Fruit fly (Drosophila melanogaster) whole organism, prepupa: Measurements from ENCODE around the gene CG9254.

Experiments
- Blimp-1 ChIP-seq: fragments of 200-800 bp; sonication (Bioruptor generic); optimal IDR thresholded peaks from 3 replicates; lab custom pipeline; 2017; ENCODE audit warnings: missing biosample characterization, missing genetic modification characterization, mild to moderate bottlenecking, moderate library complexity, missing genetic modification reagents
- CG10631 ChIP-seq: fragments of 200-800 bp; sonication (Bioruptor generic); optimal IDR thresholded peaks from 2 replicates; lab custom pipeline; 2016; ENCODE audit warnings: missing biosample characterization, missing genetic modification characterization
- CG10669 ChIP-seq: fragments of 200-800 bp; sonication (Bioruptor generic); optimal IDR thresholded peaks from 3 replicates; lab custom pipeline; 2018; ENCODE audit warnings: missing biosample characterization, mild to moderate bottlenecking, missing genetic modification characterization, moderate library complexity
- CG11294 ChIP-seq: fragments of 200-800 bp; sonication (Bioruptor generic); IDR thresholded peaks from 2 replicates; pipeline ENCODE4 v1.3.6; 2022; ENCODE audit warnings: missing biosample characterization, missing genetic modification characterization
- CG11762 ChIP-seq: fragments of 200-800 bp; sonication (Bioruptor generic); optimal IDR thresholded peaks from 3 replicates; lab custom pipeline; 2016; ENCODE audit warnings: missing biosample characterization, missing genetic modification characterization; ENCODE audit not compliant: insufficient read depth
- CG11902 ChIP-seq: fragments of 200-800 bp; sonication (Bioruptor generic); optimal IDR thresholded peaks from 3 replicates; lab custom pipeline; 2016; ENCODE audit warnings: missing biosample characterization, missing genetic modification characterization
- CG15336 ChIP-seq: fragments of 200-800 bp; sonication (Bioruptor generic); IDR thresholded peaks from 2 replicates; pipeline ENCODE4 v1.3.6; 2022; ENCODE audit warnings: missing biosample characterization, missing genetic modification characterization
- CG1621 ChIP-seq: fragments of 200-800 bp; sonication (Bioruptor generic); optimal IDR thresholded peaks from 3 replicates; lab custom pipeline; 2018; ENCODE audit warnings: missing biosample characterization, mild to moderate bottlenecking, missing genetic modification characterization
- CG3032 ChIP-seq: fragments of 200-800 bp; optimal IDR thresholded peaks from 2 replicates; lab custom pipeline; 2019; ENCODE audit warnings: missing biosample characterization, mild to moderate bottlenecking, missing genetic modification characterization, moderate library complexity
- CG31627 ChIP-seq: fragments of 200-800 bp; sonication (Bioruptor generic); optimal IDR thresholded peaks from 3 replicates; lab custom pipeline; 2016; ENCODE audit warnings: missing biosample characterization, missing genetic modification characterization
- CG34406 ChIP-seq: fragments of 200-800 bp; sonication (Bioruptor generic); optimal IDR thresholded peaks from 3 replicates; lab custom pipeline; 2016; ENCODE audit warnings: missing biosample characterization, missing genetic modification characterization
- CG4318 ChIP-seq: fragments of 200-800 bp; sonication (Bioruptor generic); optimal IDR thresholded peaks from 3 replicates; lab custom pipeline; 2017; ENCODE audit warnings: missing biosample characterization, mild to moderate bottlenecking, missing genetic modification characterization
- CG6276 ChIP-seq: fragments of 200-800 bp; sonication (Bioruptor generic); optimal IDR thresholded peaks from 2 replicates; lab custom pipeline; 2017; ENCODE audit warnings: missing biosample characterization, mild to moderate bottlenecking, missing genetic modification characterization
- CG6792 ChIP-seq: fragments of 200-800 bp; sonication (Bioruptor generic); optimal IDR thresholded peaks from 3 replicates; lab custom pipeline; 2016; ENCODE audit warnings: missing biosample characterization, missing genetic modification characterization
- CG6808 ChIP-seq: fragments of 200-800 bp; sonication (Bioruptor generic); optimal IDR thresholded peaks from 3 replicates; lab custom pipeline; 2017; ENCODE audit warnings: missing biosample characterization, missing genetic modification characterization, mild to moderate bottlenecking, moderate library complexity, missing genetic modification reagents
- CG7368 ChIP-seq: fragments of 200-800 bp; sonication (Bioruptor generic); optimal IDR thresholded peaks from 3 replicates; lab custom pipeline; 2016; ENCODE audit warnings: missing biosample characterization, missing genetic modification characterization
- CG8119 ChIP-seq: fragments of 200-800 bp; sonication (Bioruptor generic); IDR thresholded peaks from 3 replicates; pipeline ENCODE4 v1.3.6; 2022; ENCODE audit warnings: missing biosample characterization, missing genetic modification characterization
- CG8319 ChIP-seq: fragments of 200-800 bp; sonication (Bioruptor generic); optimal IDR thresholded peaks from 3 replicates; lab custom pipeline; 2016; ENCODE audit warnings: missing biosample characterization, missing genetic modification characterization
- CG8632 ChIP-seq: fragments of 200-800 bp; sonication (Bioruptor generic); optimal IDR thresholded peaks from 3 replicates; lab custom pipeline; 2016; ENCODE audit warnings: missing biosample characterization, missing genetic modification characterization
- Eip75B ChIP-seq: fragments of 200-800 bp; sonication (Bioruptor generic); optimal IDR thresholded peaks from 3 replicates; lab custom pipeline; 2016; ENCODE audit warnings: missing biosample characterization, missing genetic modification characterization
- Eip78C ChIP-seq: fragments of 200-800 bp; sonication (Bioruptor generic); peaks from one replicate; lab custom pipeline; 2016; ENCODE audit warnings: missing biosample characterization, missing genetic modification characterization
- Ets21C ChIP-seq: fragments of 200-800 bp; sonication (Bioruptor generic); optimal IDR thresholded peaks from 3 replicates; lab custom pipeline; 2016; ENCODE audit warnings: missing biosample characterization, missing genetic modification characterization
- Ets96B ChIP-seq: fragments of 200-800 bp; optimal IDR thresholded peaks from 2 replicates; lab custom pipeline; 2019; ENCODE audit warnings: missing biosample characterization, mild to moderate bottlenecking, missing genetic modification characterization, moderate library complexity
- Gug ChIP-seq: fragments of 200-800 bp; sonication (Bioruptor generic); IDR thresholded peaks from 2 replicates; pipeline ENCODE4 v1.3.6; 2022; ENCODE audit warnings: missing biosample characterization, missing genetic modification characterization
- Hr38 ChIP-seq: sonication (Bioruptor generic); optimal IDR thresholded peaks from 2 replicates; lab custom pipeline; 2016; ENCODE audit warnings: missing biosample characterization, missing genetic modification characterization
- Hr39 ChIP-seq: fragments of 200-800 bp; sonication (Bioruptor generic); optimal IDR thresholded peaks from 2 replicates; lab custom pipeline; 2016; ENCODE audit warnings: missing biosample characterization, missing genetic modification characterization
- Lpt ChIP-seq: fragments of 200-800 bp; sonication (Bioruptor generic); optimal IDR thresholded peaks from 3 replicates; lab custom pipeline; 2016; ENCODE audit warnings: missing biosample characterization, missing genetic modification characterization
- Met ChIP-seq: fragments of 200-800 bp; sonication (Bioruptor generic); optimal IDR thresholded peaks from 3 replicates; lab custom pipeline; 2016; ENCODE audit warnings: missing biosample characterization, missing genetic modification characterization
- Smox ChIP-seq: fragments of 200-800 bp; sonication (Bioruptor generic); optimal IDR thresholded peaks from 3 replicates; lab custom pipeline; 2016; ENCODE audit warnings: missing biosample characterization, missing genetic modification characterization
- Sox102F ChIP-seq: fragments of 200-800 bp; sonication (Bioruptor generic); optimal IDR thresholded peaks from 2 replicates; lab custom pipeline; 2016; ENCODE audit warnings: missing biosample characterization, mild to moderate bottlenecking, missing genetic modification characterization
- Sox14 ChIP-seq: fragments of 200-800 bp; sonication (Bioruptor generic); optimal IDR thresholded peaks from 3 replicates; lab custom pipeline; 2016; ENCODE audit warnings: missing biosample characterization, missing genetic modification characterization
- Sox15 ChIP-seq: fragments of 200-800 bp; sonication (Bioruptor generic); optimal IDR thresholded peaks from 3 replicates; lab custom pipeline; 2016; ENCODE audit warnings: missing biosample characterization, missing genetic modification characterization
- acj6 ChIP-seq: fragments of 200-800 bp; sonication (Bioruptor generic); optimal IDR thresholded peaks from 3 replicates; lab custom pipeline; 2016; ENCODE audit warnings: missing biosample characterization, missing genetic modification characterization
- cyc ChIP-seq: fragments of 200-800 bp; sonication (Bioruptor generic); optimal IDR thresholded peaks from 3 replicates; lab custom pipeline; 2016; ENCODE audit warnings: missing biosample characterization, missing genetic modification characterization
- dac ChIP-seq: fragments of 200-800 bp; sonication (Bioruptor generic); optimal IDR thresholded peaks from 2 replicates; lab custom pipeline; 2017; ENCODE audit warnings: missing biosample characterization, mild to moderate bottlenecking, missing genetic modification characterization
- dsx ChIP-seq: fragments of 200-800 bp; optimal IDR thresholded peaks from 3 replicates; lab custom pipeline; 2019; ENCODE audit warnings: missing biosample characterization, mild to moderate bottlenecking, missing genetic modification characterization, moderate library complexity; ENCODE audit not compliant: poor library complexity, severe bottlenecking
- eg ChIP-seq: fragments of 200-800 bp; sonication (Bioruptor generic); IDR thresholded peaks from 3 replicates; pipeline ENCODE4 v1.3.6; 2022; ENCODE audit warnings: missing biosample characterization, missing genetic modification characterization
- esn ChIP-seq: fragments of 200-800 bp; sonication (Bioruptor generic); optimal IDR thresholded peaks from 2 replicates; lab custom pipeline; 2016; ENCODE audit warnings: missing biosample characterization, mild to moderate bottlenecking, missing genetic modification characterization, moderate library complexity
- fd59A ChIP-seq: fragments of 200-800 bp; sonication (Bioruptor generic); optimal IDR thresholded peaks from 2 replicates; lab custom pipeline; 2017; ENCODE audit warnings: missing biosample characterization, mild to moderate bottlenecking, missing genetic modification characterization, missing genetic modification reagents
- fd85E ChIP-seq: fragments of 200-800 bp; sonication (Bioruptor generic); optimal IDR thresholded peaks from 3 replicates; lab custom pipeline; 2016; ENCODE audit warnings: missing biosample characterization, missing genetic modification characterization
- lz ChIP-seq: fragments of 200-800 bp; sonication (Bioruptor generic); optimal IDR thresholded peaks from 3 replicates; lab custom pipeline; 2016; ENCODE audit warnings: missing biosample characterization, missing genetic modification characterization
- pdm3 ChIP-seq: fragments of 200-800 bp; sonication (Bioruptor generic); optimal IDR thresholded peaks from 3 replicates; lab custom pipeline; 2016; ENCODE audit warnings: missing biosample characterization, missing genetic modification characterization
- salr ChIP-seq, 2 experiments: fragments of 200-800 bp; sonication (Bioruptor generic); optimal IDR thresholded peaks; 3 replicates each; lab custom pipeline; 2016 to 2018; ENCODE audit warnings: missing biosample characterization in 2 of 2, missing genetic modification characterization in 2 of 2, mild to moderate bottlenecking in 1 of 2
- spab ChIP-seq: fragments of 200-800 bp; sonication (Bioruptor generic); optimal IDR thresholded peaks from 2 replicates; lab custom pipeline; 2017; ENCODE audit warnings: missing biosample characterization, mild to moderate bottlenecking, missing genetic modification characterization, missing genetic modification reagents
- ss ChIP-seq, 2 experiments: fragments of 200-800 bp; sonication (Bioruptor generic); optimal IDR thresholded peaks; 2 replicates in 1 of 2; 3 replicates in 1 of 2; lab custom pipeline; 2017 to 2018; ENCODE audit warnings: mild to moderate bottlenecking in 2 of 2, missing biosample characterization in 2 of 2, missing genetic modification characterization in 2 of 2, moderate library complexity in 1 of 2
- svp ChIP-seq: fragments of 200-800 bp; sonication (Bioruptor generic); peaks from one replicate; lab custom pipeline; 2016; ENCODE audit warnings: missing biosample characterization, missing genetic modification characterization

Gene CG9254

DNA sequence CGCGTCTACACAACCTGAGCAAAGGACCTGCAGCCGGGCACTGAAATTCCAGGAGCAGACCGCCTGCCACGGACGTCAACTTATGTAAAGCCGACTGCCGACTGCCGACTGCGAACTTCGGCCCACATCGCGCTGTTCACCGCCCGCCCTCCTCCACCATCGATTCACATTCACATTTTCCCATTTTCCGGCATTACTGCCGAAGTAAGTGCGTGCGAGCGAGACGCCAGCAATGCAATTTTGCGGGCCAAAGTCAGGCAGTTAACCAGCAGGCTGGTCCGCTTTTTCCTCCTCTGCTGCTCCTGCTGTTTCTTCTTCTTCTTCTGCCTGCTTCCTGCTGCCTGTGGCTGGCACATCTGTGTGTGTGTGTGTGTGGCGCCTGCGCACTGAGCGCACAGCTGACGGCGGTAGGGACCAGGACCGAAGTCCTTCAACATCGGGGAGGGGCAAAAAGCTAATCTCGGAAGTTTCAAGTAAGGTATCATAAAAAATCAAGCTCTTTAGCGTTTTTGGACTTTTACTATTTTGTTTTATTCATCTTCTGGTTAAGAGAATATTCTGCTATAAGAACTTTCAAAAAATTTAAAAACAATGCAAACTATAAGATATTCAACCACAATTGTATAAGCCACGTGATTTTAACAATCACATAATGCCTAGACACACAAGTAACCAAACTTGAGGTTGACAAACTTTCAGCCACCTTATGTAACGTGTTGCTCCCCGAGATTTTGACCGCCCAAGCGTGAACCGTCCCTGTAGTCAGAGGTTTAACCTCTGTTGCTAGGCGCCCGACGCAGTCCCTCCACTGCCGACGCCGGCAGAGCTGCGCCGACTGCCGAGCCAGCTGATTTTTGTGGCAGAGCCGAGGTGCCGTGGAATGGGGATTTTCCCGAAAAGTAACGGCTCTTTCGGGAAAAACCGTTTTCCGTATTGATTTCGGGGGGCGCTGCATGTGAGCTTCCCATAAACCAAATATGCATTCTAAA is 49.0 kb downstream of the CG9254 start (continued):
- TF ChIP-seq Ets96B (tag; lab: Kevin White, UChicago) (peak; percentile 67), Met (GFP tag; lab: Kevin White, UChicago) (peak; percentile 85), CG6808 (GFP tag; lab: Kevin White, UChicago) (peak; percentile 85), CG8119 (no peak; the same call in 1 of the 3 replicates), salr (GFP tag; optimal IDR thresholded peaks at IDR 0.05; lab: Kevin White, UChicago) (peak; percentile 18 to 79), Sox102F (GFP tag; lab: Kevin White, UChicago) (peak; percentile 79), Gug (no peak), Eip78C (GFP tag; lab: Kevin White, UChicago) (peak; percentile 93), CG11294 (GFP tag; lab: Robert Waterston, UW) (peak; percentile 45; the same call in 1 of the 2 replicates), Sox14 (peak; percentile 84), CG10669 (GFP tag; lab: Kevin White, UChicago) (peak; percentile 77), Hr39 (peak; percentile 88), CG4318 (GFP tag; lab: Kevin White, UChicago) (peak; percentile 69), lz (GFP tag; lab: Kevin White, UChicago) (peak; percentile 85), Hr38 (GFP tag; lab: Kevin White, UChicago) (no peak), eg (GFP tag; lab: Robert Waterston, UW) (peak; percentile 40; the same call in 1 of the 3 replicates), dac (GFP tag; lab: Kevin White, UChicago) (peak; percentile 2), svp (peak; percentile 96), Ets21C (GFP tag; lab: Kevin White, UChicago) (peak; percentile 83), acj6 (GFP tag; lab: Kevin White, UChicago) (peak; percentile 76), CG8319 (GFP tag; lab: Kevin White, UChicago) (peak; percentile 66), Sox15 (GFP tag; lab: Kevin White, UChicago) (peak; percentile 73), CG6792 (GFP tag; lab: Kevin White, UChicago) (peak; percentile 77), fd85E (GFP tag; lab: Kevin White, UChicago) (no peak), Smox (peak; percentile 82)

DNA sequence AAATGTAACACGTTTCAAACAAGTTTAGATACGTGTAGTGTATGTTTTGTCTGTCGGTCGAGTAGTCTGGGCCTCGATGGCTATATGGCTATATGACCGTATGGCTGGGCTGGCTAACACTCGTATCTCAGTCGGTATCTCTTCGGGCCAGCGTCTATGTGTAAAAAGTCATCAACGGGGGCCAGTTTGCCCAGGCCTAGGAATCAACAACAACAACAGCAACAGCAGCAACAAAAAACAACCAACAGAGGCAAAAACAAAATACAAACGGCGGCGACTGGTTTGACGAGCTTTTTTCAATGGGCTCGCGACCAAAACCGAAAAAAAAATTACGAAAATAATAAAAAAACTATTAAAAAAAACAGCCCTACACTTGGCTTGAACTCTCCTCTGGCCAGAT is 51.3 kb downstream of the CG9254 start:
- TF ChIP-seq Hr38 (GFP tag; lab: Kevin White, UChicago) = no peak
- no peak for TF ChIP-seq Blimp-1 (GFP tag; lab: Kevin White, UChicago)
- TF ChIP-seq Smox = no peak
- peak; percentile 26 for TF ChIP-seq CG8632 (GFP tag; lab: Kevin White, UChicago)
- no peak for TF ChIP-seq lz (GFP tag; lab: Kevin White, UChicago)
- peak; percentile 68 for TF ChIP-seq CG3032 (tag; lab: Kevin White, UChicago)
- TF ChIP-seq esn (GFP tag; lab: Kevin White, UChicago) = no peak
- TF ChIP-seq Eip75B (GFP tag; lab: Kevin White, UChicago) = peak; percentile 7
- no peak for TF ChIP-seq CG31627 (GFP tag; lab: Kevin White, UChicago)
- TF ChIP-seq CG8119 = peak; percentile 85
- no peak for TF ChIP-seq CG7368 (GFP tag; lab: Kevin White, UChicago)
- no peak for TF ChIP-seq CG4318 (GFP tag; lab: Kevin White, UChicago)
- peak; percentile 88 for TF ChIP-seq CG6276
- peak; percentile 42 to 59 for TF ChIP-seq salr (GFP tag; optimal IDR thresholded peaks at IDR 0.05; lab: Kevin White, UChicago)
- peak; percentile 13 for TF ChIP-seq CG10631 (GFP tag; lab: Kevin White, UChicago)
- peak; percentile 67 for TF ChIP-seq fd59A (GFP tag; lab: Kevin White, UChicago)
- no peak for TF ChIP-seq svp
- no peak for TF ChIP-seq CG11762 (GFP tag; lab: Kevin White, UChicago)
- TF ChIP-seq CG1621 (tag; lab: Kevin White, UChicago) = peak; percentile 85
- TF ChIP-seq Hr39 = no peak
- TF ChIP-seq Sox14 = no peak
- peak; percentile 96 to 99 for TF ChIP-seq ss (GFP tag; optimal IDR thresholded peaks at IDR 0.05; lab: Kevin White, UChicago)
- TF ChIP-seq CG34406 (GFP tag; lab: Kevin White, UChicago) = no peak
- TF ChIP-seq CG10669 (GFP tag; lab: Kevin White, UChicago) = peak; percentile 65
- no peak for TF ChIP-seq Sox15 (GFP tag; lab: Kevin White, UChicago)
- TF ChIP-seq dac (GFP tag; lab: Kevin White, UChicago) = no peak
- no peak for TF ChIP-seq CG11902 (GFP tag; lab: Kevin White, UChicago)
- no peak for TF ChIP-seq cyc (GFP tag; lab: Kevin White, UChicago)
- no peak for TF ChIP-seq pdm3
- TF ChIP-seq spab (GFP tag; lab: Kevin White, UChicago) = peak; percentile 89
- peak; percentile 85 for TF ChIP-seq dsx
- peak; percentile 69 for TF ChIP-seq CG15336 (GFP tag; lab: Robert Waterston, UW)
- TF ChIP-seq Lpt (GFP tag; lab: Kevin White, UChicago) = peak; percentile 81
- no peak for TF ChIP-seq fd85E (GFP tag; lab: Kevin White, UChicago)
